Worm (Caenorhabditis elegans): ENCODE data around the gene fut-5.
A peak's percentile ranks its signal among the peaks of the same experiment; 100 is the strongest.

Gene fut-5

ce11 chrII:4672584-4673110, 5.2 kb upstream of the fut-5 start, which contains the start of the genes clec-140 and hmg-11:
Gene clec-140, plus strand, starts transcription at chrII:4673060.
Gene hmg-11, plus strand, starts transcription at chrII:4673085.
- TF ChIP-seq nhr-77 (tag; optimal IDR thresholded peaks at IDR 0.05) (no peak), nhr-12 (tag; optimal IDR thresholded peaks at IDR 0.05) (no peak), fkh-10 (GFP tag; optimal IDR thresholded peaks at IDR 0.05) (no peak), nfya-1 (tag; optimal IDR thresholded peaks at IDR 0.05; ENCODE audit: insufficient read depth) (peak; percentile 72), pha-4 (tag; optimal IDR thresholded peaks at IDR 0.05) (no peak), fkh-2 (tag; optimal IDR thresholded peaks at IDR 0.05) (no peak), unc-62 (GFP tag; optimal IDR thresholded peaks at IDR 0.05) (no peak), elt-2 (tag; optimal IDR thresholded peaks at IDR 0.05) (peak; percentile 46), nhr-43 (tag; optimal IDR thresholded peaks at IDR 0.05; ENCODE audit: poor library complexity, severe bottlenecking) (no peak), skn-1 (tag; optimal IDR thresholded peaks at IDR 0.05) (no peak), nhr-25 (tag; optimal IDR thresholded peaks at IDR 0.05) (peak; percentile 51), ztf-4 (tag; optimal IDR thresholded peaks at IDR 0.05) (no peak), ceh-28 (tag; optimal IDR thresholded peaks at IDR 0.05) (no peak), ceh-9 (tag; optimal IDR thresholded peaks at IDR 0.05) (no peak), ceh-16 (tag; optimal IDR thresholded peaks at IDR 0.05) (no peak), nhr-11 (tag; optimal IDR thresholded peaks at IDR 0.05) (no peak), tbx-2 (tag; optimal IDR thresholded peaks at IDR 0.05) (no peak), aly-2 (tag; optimal IDR thresholded peaks at IDR 0.05) (no peak), nhr-76 (tag; optimal IDR thresholded peaks at IDR 0.05) (no peak), lin-15B (tag; optimal IDR thresholded peaks at IDR 0.05) (peak; percentile 71), jun-1 (tag; optimal IDR thresholded peaks at IDR 0.05) (peak; percentile 45), elt-3 (tag; optimal IDR thresholded peaks at IDR 0.05) (no peak), snpc-4 (tag; optimal IDR thresholded peaks at IDR 0.05) (peak; percentile 43), pqm-1 (tag; optimal IDR thresholded peaks at IDR 0.05) (peak; percentile 33), ztf-11 (tag; optimal IDR thresholded peaks at IDR 0.05) (no peak), lsy-12 (tag; optimal IDR thresholded peaks at IDR 0.05) (peak; percentile 8), mdl-1 (tag; optimal IDR thresholded peaks at IDR 0.05) (no peak), egl-27 (tag; optimal IDR thresholded peaks at IDR 0.05) (no peak), nhr-28 (tag; optimal IDR thresholded peaks at IDR 0.05) (no peak), R02D3.7 (tag; optimal IDR thresholded peaks at IDR 0.05) (no peak), nhr-237 (tag; optimal IDR thresholded peaks at IDR 0.05) (no peak), ama-1 (optimal IDR thresholded peaks at IDR 0.05) (no peak), lin-39 (tag; optimal IDR thresholded peaks at IDR 0.05) (peak; percentile 90), unc-39 (tag; optimal IDR thresholded peaks at IDR 0.05) (no peak), ceh-82 (tag; optimal IDR thresholded peaks at IDR 0.05) (no peak), nhr-67 (tag; optimal IDR thresholded peaks at IDR 0.05) (no peak), nhr-23 (tag; optimal IDR thresholded peaks at IDR 0.05) (peak; percentile 41), sea-2 (GFP tag; optimal IDR thresholded peaks at IDR 0.05) (no peak), elt-1 (tag; optimal IDR thresholded peaks at IDR 0.05) (no peak), daf-12 (tag; optimal IDR thresholded peaks at IDR 0.05) (no peak), ZK546.5 (tag; optimal IDR thresholded peaks at IDR 0.05) (no peak), egl-5 (tag; optimal IDR thresholded peaks at IDR 0.05) (peak; percentile 24), mml-1 (tag; optimal IDR thresholded peaks at IDR 0.05) (no peak), zag-1 (tag; optimal IDR thresholded peaks at IDR 0.05) (no peak), fos-1 (tag; optimal IDR thresholded peaks at IDR 0.05) (peak; percentile 9), hmg-11 (tag; optimal IDR thresholded peaks at IDR 0.05) (no peak), eor-1 (tag; optimal IDR thresholded peaks at IDR 0.05) (no peak)
